Worm (Caenorhabditis elegans) whole organism, mixed stage, embryonic: ENCODE results near the gene moa-1.

ENCODE experiments used
- bed-3 ChIP-seq: fragments of 200-800 bp; sonication (Bioruptor generic); optimal IDR thresholded peaks from 3 replicates; lab custom pipeline; 2018; ENCODE audit warnings: mild to moderate bottlenecking, missing genetic modification characterization, moderate library complexity, missing compliant biosample characterization
- blmp-1 ChIP-seq: fragments of 150-350 bp; optimal IDR thresholded peaks from 2 replicates; lab custom pipeline; 2014; ENCODE audit warnings: missing biosample characterization, missing genetic modification characterization
- ceh-39 ChIP-seq: fragments of 150-350 bp; optimal IDR thresholded peaks from 2 replicates; lab custom pipeline; 2014; ENCODE audit warnings: missing biosample characterization, missing genetic modification characterization
- ceh-43 ChIP-seq: fragments of 200-800 bp; sonication (Bioruptor generic); optimal IDR thresholded peaks from 2 replicates; lab custom pipeline; 2018; ENCODE audit warnings: mild to moderate bottlenecking, missing genetic modification characterization, moderate library complexity, missing compliant biosample characterization
- ceh-83 ChIP-seq: fragments of 200-800 bp; sonication (Bioruptor generic); optimal IDR thresholded peaks from 2 replicates; lab custom pipeline; 2018; ENCODE audit warnings: mild to moderate bottlenecking, missing genetic modification characterization, missing compliant biosample characterization
- ces-1 ChIP-seq: fragments of 150-350 bp; optimal IDR thresholded peaks from 2 replicates; lab custom pipeline; 2014; ENCODE audit warnings: missing biosample characterization, missing genetic modification reagents, missing genetic modification characterization
- cnd-1 ChIP-seq: fragments of 200-800 bp; sonication (Bioruptor generic); optimal IDR thresholded peaks from 2 replicates; lab custom pipeline; 2018; ENCODE audit warnings: mild to moderate bottlenecking, missing genetic modification characterization, missing compliant biosample characterization
- elt-1 ChIP-seq: sonication (generic microtip); optimal IDR thresholded peaks from 2 replicates; lab custom pipeline; 2017; ENCODE audit warnings: missing genetic modification characterization, mild to moderate bottlenecking, missing compliant biosample characterization, antibody characterized with exemption, moderate library complexity, borderline replicate concordance; ENCODE audit not compliant: insufficient read depth
- elt-3 ChIP-seq: fragments of 150-350 bp; optimal IDR thresholded peaks from 2 replicates; lab custom pipeline; 2014; ENCODE audit warnings: missing biosample characterization, missing genetic modification characterization
- flh-1 ChIP-seq: fragments of 200-800 bp; sonication (Bioruptor generic); optimal IDR thresholded peaks from 2 replicates; lab custom pipeline; 2018; ENCODE audit warnings: mild to moderate bottlenecking, missing genetic modification characterization, moderate library complexity, missing compliant biosample characterization
- hlh-1 ChIP-seq: fragments of 150-350 bp; optimal IDR thresholded peaks from 2 replicates; lab custom pipeline; 2014; ENCODE audit warnings: missing biosample characterization, missing genetic modification reagents, missing genetic modification characterization
- lin-13 ChIP-seq: fragments of 150-350 bp; optimal IDR thresholded peaks from 2 replicates; lab custom pipeline; 2014; ENCODE audit warnings: missing biosample characterization, missing genetic modification characterization
- lin-32 ChIP-seq: fragments of 200-800 bp; sonication (Bioruptor generic); optimal IDR thresholded peaks from 2 replicates; lab custom pipeline; 2018; ENCODE audit warnings: mild to moderate bottlenecking, missing genetic modification characterization, missing compliant biosample characterization
- lsy-2 ChIP-seq: fragments of 150-350 bp; optimal IDR thresholded peaks from 2 replicates; lab custom pipeline; 2014; ENCODE audit warnings: missing biosample characterization, missing genetic modification characterization
- mep-1 ChIP-seq: fragments of 150-350 bp; optimal IDR thresholded peaks from 2 replicates; lab custom pipeline; 2017; ENCODE audit warnings: missing biosample characterization, missing genetic modification reagents, missing genetic modification characterization, inconsistent platforms
- nhr-12 ChIP-seq: fragments of 150-350 bp; optimal IDR thresholded peaks from 2 replicates; lab custom pipeline; 2014; ENCODE audit warnings: missing biosample characterization, missing genetic modification characterization
- nhr-2 ChIP-seq: fragments of 150-350 bp; optimal IDR thresholded peaks from 2 replicates; lab custom pipeline; 2014; ENCODE audit warnings: missing biosample characterization, missing genetic modification characterization
- nhr-28 ChIP-seq: fragments of 150-350 bp; optimal IDR thresholded peaks from 2 replicates; lab custom pipeline; 2014; ENCODE audit warnings: missing biosample characterization, missing genetic modification characterization
- nhr-76 ChIP-seq: sonication (generic microtip); optimal IDR thresholded peaks from 2 replicates; lab custom pipeline; 2017; ENCODE audit warnings: missing biosample characterization, missing genetic modification characterization
- pha-4 ChIP-seq: fragments of 150-350 bp; optimal IDR thresholded peaks from 2 replicates; lab custom pipeline; 2018; ENCODE audit warnings: missing biosample characterization, missing genetic modification reagents, missing genetic modification characterization
- sem-2 ChIP-seq: fragments of 200-800 bp; sonication (Bioruptor generic); optimal IDR thresholded peaks from 2 replicates; lab custom pipeline; 2018; ENCODE audit warnings: mild to moderate bottlenecking, missing genetic modification characterization, missing compliant biosample characterization
- snpc-4 ChIP-seq: fragments of 150-350 bp; optimal IDR thresholded peaks from 2 replicates; lab custom pipeline; 2014; ENCODE audit warnings: missing biosample characterization, missing genetic modification characterization
- sptf-1 ChIP-seq: sonication (generic microtip); optimal IDR thresholded peaks from 2 replicates; lab custom pipeline; 2017; ENCODE audit warnings: mild to moderate bottlenecking, missing genetic modification characterization, moderate library complexity, missing compliant biosample characterization
- tbx-8 ChIP-seq: fragments of 200-800 bp; sonication (Bioruptor generic); optimal IDR thresholded peaks from 2 replicates; lab custom pipeline; 2018; ENCODE audit warnings: mild to moderate bottlenecking, missing genetic modification characterization, moderate library complexity, missing compliant biosample characterization
- unc-120 ChIP-seq: sonication (generic microtip); optimal IDR thresholded peaks from 2 replicates; lab custom pipeline; 2017; ENCODE audit warnings: missing genetic modification characterization, missing compliant biosample characterization; ENCODE audit not compliant: poor library complexity, severe bottlenecking
- unc-39 ChIP-seq: fragments of 150-350 bp; optimal IDR thresholded peaks from 2 replicates; lab custom pipeline; 2014; ENCODE audit warnings: missing biosample characterization, missing genetic modification characterization
- unc-62 ChIP-seq: fragments of 150-350 bp; optimal IDR thresholded peaks from 2 replicates; lab custom pipeline; 2014; ENCODE audit warnings: missing biosample characterization, missing genetic modification reagents, missing genetic modification characterization
- zip-8 ChIP-seq: fragments of 150-350 bp; optimal IDR thresholded peaks from 2 replicates; lab custom pipeline; 2014; ENCODE audit warnings: missing biosample characterization, missing genetic modification characterization
- ztf-11 ChIP-seq: fragments of 150-350 bp; optimal IDR thresholded peaks from 2 replicates; lab custom pipeline; 2014; ENCODE audit warnings: missing biosample characterization, missing genetic modification characterization

The moa-1 gene

DNA sequence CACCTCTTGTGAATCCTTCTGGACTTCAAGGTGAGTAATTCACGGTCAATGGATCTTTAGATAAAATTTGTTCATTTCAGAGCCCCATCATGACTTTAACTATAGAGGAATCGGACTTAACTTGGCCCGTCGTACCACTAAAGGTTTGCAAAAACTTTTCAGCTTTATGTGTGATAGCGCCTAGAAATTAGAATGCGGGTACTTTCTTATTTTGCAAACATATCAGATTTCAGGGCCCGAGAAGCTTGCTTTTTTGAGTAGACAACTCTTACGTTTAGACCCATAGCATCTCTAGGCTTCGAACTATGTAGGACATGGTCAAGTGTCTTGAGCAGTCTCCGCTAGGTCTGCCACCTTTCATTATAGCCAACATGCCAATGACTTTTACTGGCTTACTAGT lies 7.7 kb upstream of the moa-1 start:
- TF ChIP-seq cnd-1 (no peak), lin-32 (no peak), mep-1 (tag; lab: Kevin White, UChicago) (no peak), blmp-1 (tag; lab: Kevin White, UChicago) (no peak), zip-8 (tag; lab: Kevin White, UChicago) (no peak), tbx-8 (GFP tag; lab: Kevin White, UChicago) (no peak), ces-1 (GFP tag; lab: Kevin White, UChicago) (no peak), bed-3 (GFP tag; lab: Kevin White, UChicago) (no peak), elt-1 (tag; lab: Kevin White, UChicago) (no peak), unc-120 (tag; lab: Kevin White, UChicago) (no peak), hlh-1 (tag; lab: Kevin White, UChicago) (no peak), ceh-39 (tag; lab: Kevin White, UChicago) (no peak)

ce11 chrIII:1976642-1977041 lies 6.9 kb upstream of the moa-1 start, which contains the start of gene R155.3:
TSS of gene R155.3 (minus strand) at chrIII:1976742.
- TF ChIP-seq nhr-28 (tag; lab: Kevin White, UChicago) (no peak), flh-1 (GFP tag; lab: Kevin White, UChicago) (no peak), snpc-4 (tag; lab: Kevin White, UChicago) (no peak), nhr-76 (no peak), hlh-1 (tag; lab: Kevin White, UChicago) (no peak), unc-62 (GFP tag; lab: Kevin White, UChicago) (no peak), sptf-1 (tag; lab: Kevin White, UChicago) (no peak)

DNA sequence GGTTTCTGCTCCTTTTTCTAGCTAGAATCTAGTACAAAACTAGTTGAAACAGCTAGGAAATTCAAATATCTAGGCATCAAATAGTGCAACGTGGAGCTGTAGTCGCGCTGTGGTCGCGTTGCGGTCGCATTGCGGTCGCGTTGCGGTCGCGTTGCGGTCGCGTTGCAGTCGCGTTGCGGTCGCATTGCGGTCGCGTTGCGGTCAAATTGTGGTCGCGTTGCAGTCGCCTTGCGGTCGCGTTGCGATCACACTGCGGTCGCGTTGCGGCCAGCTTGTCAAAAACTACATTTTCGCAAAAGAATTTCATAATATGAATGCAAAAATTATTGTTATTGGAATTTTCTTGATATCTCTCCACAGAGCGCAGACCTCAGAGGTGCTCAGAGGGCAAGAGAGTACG lies 6.3 kb upstream of the moa-1 start:
- TF ChIP-seq lin-32 (no peak), nhr-12 (tag; lab: Kevin White, UChicago) (no peak), ceh-43 (GFP tag; lab: Kevin White, UChicago) (no peak), unc-39 (tag; lab: Kevin White, UChicago) (no peak), nhr-76 (no peak), ces-1 (GFP tag; lab: Kevin White, UChicago) (no peak), elt-3 (tag; lab: Kevin White, UChicago) (no peak)

DNA sequence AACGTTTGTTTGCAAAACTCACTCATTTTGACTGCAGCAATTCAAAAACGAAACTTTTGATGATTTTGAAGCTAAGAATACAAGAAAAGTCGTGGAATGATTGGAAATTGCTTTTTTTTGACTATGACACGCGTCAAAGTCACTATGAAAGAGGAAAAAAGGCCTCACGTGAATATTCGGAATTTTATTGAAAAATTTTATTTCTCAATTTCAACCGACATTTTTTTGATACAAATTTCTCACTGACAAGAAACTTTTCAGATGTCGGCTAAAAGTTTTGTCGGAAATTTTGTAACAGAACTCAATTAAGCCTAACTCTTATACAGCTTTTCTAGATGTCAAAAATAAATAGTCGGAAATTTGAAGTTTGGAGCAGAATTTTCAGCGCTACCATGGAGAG lies 731 bp upstream of the moa-1 start, which contains the start of gene R155.5:
R155.5 (minus strand) TSS at position 101 of the 400 bp plus-strand sequence.
- TF ChIP-seq sem-2 (no peak), cnd-1 (no peak), elt-3 (tag; lab: Kevin White, UChicago) (no peak), ces-1 (GFP tag; lab: Kevin White, UChicago) (no peak), zip-8 (tag; lab: Kevin White, UChicago) (no peak), mep-1 (tag; lab: Kevin White, UChicago) (no peak), snpc-4 (tag; lab: Kevin White, UChicago) (no peak), unc-120 (tag; lab: Kevin White, UChicago) (no peak), ztf-11 (no peak), nhr-12 (tag; lab: Kevin White, UChicago) (no peak), sptf-1 (tag; lab: Kevin White, UChicago) (no peak), nhr-76 (no peak), nhr-2 (tag; lab: Kevin White, UChicago) (no peak), lsy-2 (tag; lab: Kevin White, UChicago) (no peak), tbx-8 (GFP tag; lab: Kevin White, UChicago) (no peak)

DNA sequence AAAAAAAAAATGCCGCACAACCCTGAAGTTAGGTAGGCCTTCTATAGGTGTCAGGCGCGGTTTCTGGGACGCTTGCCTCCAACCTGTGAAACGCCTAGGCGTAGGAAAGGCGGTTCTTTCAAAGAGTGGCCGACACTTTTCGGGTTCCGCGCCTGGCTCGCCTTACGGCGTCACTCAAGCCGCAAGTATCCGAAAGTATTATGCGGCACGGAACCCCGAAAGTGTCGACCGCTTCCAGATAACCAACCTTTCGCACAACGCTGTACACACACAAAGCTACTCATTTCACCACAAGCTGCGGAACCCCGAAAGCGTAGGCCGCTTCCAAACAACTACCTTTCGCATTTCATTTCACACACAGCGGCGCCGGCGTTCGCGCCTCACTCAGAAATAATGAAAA lies 6.6 kb downstream of the moa-1 start:
- TF ChIP-seq unc-39 (tag; lab: Kevin White, UChicago) (no peak), ceh-83 (GFP tag; lab: Kevin White, UChicago) (peak; percentile 1), pha-4 (no peak), lin-13 (tag; lab: Kevin White, UChicago) (no peak)
- TF ChIP-seq, all 35 proteins: peak for 1

ce11 chrIII:1962552-1962951 lies 7.2 kb downstream of the moa-1 start:
- TF ChIP-seq bed-3 (GFP tag; lab: Kevin White, UChicago), result no peak
